Fruit fly (Drosophila melanogaster) whole organism, embryonic: ENCODE data around the gene Vha55.
A peak's percentile ranks its signal among the peaks of the same experiment; 100 is the strongest.

Experiments
- Bteb2 ChIP-seq: fragments of 200-800 bp; sonication (Bioruptor generic); optimal IDR thresholded peaks from 2 replicates; lab custom pipeline; 2016; ENCODE audit warnings: missing biosample characterization, missing genetic modification characterization
- CG10209 ChIP-seq: fragments of 200-800 bp; sonication (Bioruptor generic); optimal IDR thresholded peaks from 3 replicates; lab custom pipeline; 2017; ENCODE audit warnings: missing biosample characterization, mild to moderate bottlenecking, missing genetic modification characterization, missing genetic modification reagents
- CG10462 ChIP-seq: fragments of 200-800 bp; sonication (Bioruptor generic); optimal IDR thresholded peaks from 2 replicates; lab custom pipeline; 2016; ENCODE audit warnings: missing biosample characterization, missing genetic modification characterization
- CG10543 ChIP-seq: fragments of 200-800 bp; sonication (Bioruptor generic); optimal IDR thresholded peaks from 3 replicates; lab custom pipeline; 2017; ENCODE audit warnings: missing biosample characterization, mild to moderate bottlenecking, missing genetic modification characterization, moderate library complexity
- CG10979 ChIP-seq: fragments of 200-800 bp; sonication (Bioruptor generic); optimal IDR thresholded peaks from 2 replicates; lab custom pipeline; 2018; ENCODE audit warnings: missing biosample characterization, mild to moderate bottlenecking, missing genetic modification characterization, moderate library complexity
- CG12769 ChIP-seq: fragments of 200-800 bp; sonication (Bioruptor generic); optimal IDR thresholded peaks from 2 replicates; lab custom pipeline; 2019; ENCODE audit warnings: missing biosample characterization, mild to moderate bottlenecking, missing genetic modification characterization, moderate library complexity
- CG13287 ChIP-seq: fragments of 200-800 bp; sonication (Bioruptor generic); IDR thresholded peaks from 2 replicates; pipeline ENCODE4 v1.3.6; 2022; ENCODE audit warnings: missing biosample characterization, missing genetic modification characterization; ENCODE audit not compliant: partially characterized antibody
- CG17328 ChIP-seq: fragments of 200-800 bp; sonication (Bioruptor generic); IDR thresholded peaks from 2 replicates; pipeline ENCODE4 v1.3.6; 2022; ENCODE audit warnings: missing biosample characterization, missing genetic modification characterization
- CG17829 ChIP-seq: fragments of 200-800 bp; optimal IDR thresholded peaks from 2 replicates; lab custom pipeline; 2019; ENCODE audit warnings: missing biosample characterization, mild to moderate bottlenecking, missing genetic modification characterization, moderate library complexity
- CG18764 ChIP-seq: fragments of 200-800 bp; sonication (Bioruptor generic); optimal IDR thresholded peaks from 3 replicates; lab custom pipeline; 2016; ENCODE audit warnings: missing biosample characterization, missing genetic modification characterization
- CG3726 ChIP-seq: fragments of 200-800 bp; sonication (Bioruptor generic); IDR thresholded peaks from 3 replicates; pipeline ENCODE4, ENCODE4 v1.3.6; 2022; ENCODE audit warnings: missing biosample characterization, missing genetic modification characterization
- CG3838 ChIP-seq: fragments of 200-800 bp; sonication (Bioruptor generic); optimal IDR thresholded peaks from 3 replicates; lab custom pipeline; 2016; ENCODE audit warnings: missing biosample characterization, missing genetic modification characterization
- CG43689 ChIP-seq: fragments of 200-800 bp; sonication (Bioruptor generic); IDR thresholded peaks from 2 replicates; pipeline ENCODE4 v1.3.6; 2022; ENCODE audit warnings: missing biosample characterization, missing genetic modification characterization
- CG4404 ChIP-seq: fragments of 200-800 bp; sonication (Bioruptor generic); IDR thresholded peaks from 2 replicates; pipeline ENCODE4 v1.3.6; 2022; ENCODE audit warnings: missing biosample characterization, missing genetic modification characterization
- CG6683 ChIP-seq: fragments of 200-800 bp; sonication (Bioruptor generic); optimal IDR thresholded peaks from 2 replicates; lab custom pipeline; 2017; ENCODE audit warnings: missing biosample characterization, mild to moderate bottlenecking, missing genetic modification characterization, missing genetic modification reagents
- CG7963 ChIP-seq: fragments of 200-800 bp; sonication (Bioruptor generic); IDR thresholded peaks from 3 replicates; pipeline ENCODE4 v1.3.6; 2022; ENCODE audit warnings: missing biosample characterization, missing genetic modification characterization; ENCODE audit not compliant: partially characterized antibody
- CG8478 ChIP-seq: fragments of >200 bp; optimal IDR thresholded peaks from 2 replicates; lab custom pipeline; 2018
- CG8924 ChIP-seq: fragments of 200-800 bp; optimal IDR thresholded peaks from 3 replicates; lab custom pipeline; 2019; ENCODE audit warnings: missing biosample characterization, mild to moderate bottlenecking, missing genetic modification characterization, moderate library complexity
- Camta ChIP-seq: fragments of 200-800 bp; sonication (Bioruptor generic); optimal IDR thresholded peaks from 2 replicates; lab custom pipeline; 2016; ENCODE audit warnings: missing biosample characterization, missing genetic modification characterization
- Chrac-16 ChIP-seq: fragments of 200-800 bp; sonication (Bioruptor generic); optimal IDR thresholded peaks from 3 replicates; lab custom pipeline; 2016; ENCODE audit warnings: missing biosample characterization, missing genetic modification characterization
- Dip3 ChIP-seq: fragments of 200-800 bp; sonication (Bioruptor generic); optimal IDR thresholded peaks from 3 replicates; lab custom pipeline; 2016; ENCODE audit warnings: missing biosample characterization, missing genetic modification characterization
- Doc3 ChIP-seq: fragments of 200-800 bp; sonication (Bioruptor generic); IDR thresholded peaks from 3 replicates; pipeline ENCODE4 v1.3.6; 2022; ENCODE audit warnings: missing biosample characterization, missing genetic modification characterization; ENCODE audit not compliant: partially characterized antibody
- Eip74EF ChIP-seq, 2 experiments: fragments of 200-800 bp in 1 of 2; fragments of >200 bp in 1 of 2; sonication (Bioruptor generic) in 1 of 2; optimal IDR thresholded peaks; 2 replicates each; lab custom pipeline; 2017 to 2019; ENCODE audit warnings: missing biosample characterization in 2 of 2, missing genetic modification characterization in 2 of 2, mild to moderate bottlenecking in 1 of 2, moderate library complexity in 1 of 2
- Ets97D ChIP-seq: fragments of 200-800 bp; sonication (Bioruptor generic); optimal IDR thresholded peaks from 3 replicates; lab custom pipeline; 2016; ENCODE audit warnings: missing biosample characterization, missing genetic modification characterization
- HLH54F ChIP-seq: fragments of 200-800 bp; sonication (Bioruptor generic); optimal IDR thresholded peaks from 3 replicates; lab custom pipeline; 2016; ENCODE audit warnings: missing biosample characterization, missing genetic modification characterization
- Hsf ChIP-seq: fragments of 200-800 bp; sonication (Bioruptor generic); optimal IDR thresholded peaks from 3 replicates; lab custom pipeline; 2016; ENCODE audit warnings: missing biosample characterization, missing genetic modification characterization
- MBD-R2 ChIP-seq: fragments of 200-800 bp; sonication (Bioruptor generic); IDR thresholded peaks from 2 replicates; pipeline ENCODE4 v1.3.6; 2022; ENCODE audit warnings: missing biosample characterization, missing genetic modification characterization
- Ptx1 ChIP-seq: fragments of 200-800 bp; sonication (Bioruptor generic); IDR thresholded peaks from 2 replicates; pipeline ENCODE4 v1.3.6; 2022; ENCODE audit warnings: missing biosample characterization, missing genetic modification characterization
- bigmax ChIP-seq: fragments of 200-800 bp; sonication (Bioruptor generic); optimal IDR thresholded peaks from 2 replicates; lab custom pipeline; 2018; ENCODE audit warnings: missing biosample characterization, mild to moderate bottlenecking, missing genetic modification characterization
- btn ChIP-seq: fragments of 200-800 bp; sonication (Bioruptor generic); optimal IDR thresholded peaks from 2 replicates; lab custom pipeline; 2016; ENCODE audit warnings: missing biosample characterization, missing genetic modification characterization
- crol ChIP-seq: fragments of 200-800 bp; sonication (Bioruptor generic); IDR thresholded peaks from 2 replicates; pipeline ENCODE4 v1.3.6; 2022; ENCODE audit warnings: missing biosample characterization, missing genetic modification characterization
- emc ChIP-seq: fragments of 200-800 bp; sonication (Bioruptor generic); optimal IDR thresholded peaks from 2 replicates; lab custom pipeline; 2016; ENCODE audit warnings: missing biosample characterization, missing genetic modification characterization
- ems ChIP-seq: fragments of 200-800 bp; sonication (Bioruptor generic); optimal IDR thresholded peaks from 3 replicates; lab custom pipeline; 2016; ENCODE audit warnings: missing biosample characterization, missing genetic modification characterization
- gem ChIP-seq: fragments of 200-800 bp; sonication (Bioruptor generic); optimal IDR thresholded peaks from 2 replicates; lab custom pipeline; 2019; ENCODE audit warnings: missing biosample characterization, mild to moderate bottlenecking, missing genetic modification characterization, moderate library complexity
- lab ChIP-seq: fragments of 200-800 bp; sonication (Bioruptor generic); optimal IDR thresholded peaks from 3 replicates; lab custom pipeline; 2017; ENCODE audit warnings: missing biosample characterization, missing genetic modification characterization, mild to moderate bottlenecking, moderate library complexity, missing genetic modification reagents
- lola ChIP-seq, 3 experiments: fragments of >200 bp in 2 of 3; fragments of 200-800 bp in 1 of 3; sonication (Bioruptor generic) in 1 of 3; optimal IDR thresholded peaks; 2 replicates each; lab custom pipeline; 2017 to 2019; ENCODE audit warnings: missing biosample characterization in 3 of 3, missing genetic modification characterization in 3 of 3, mild to moderate bottlenecking in 1 of 3, moderate library complexity in 1 of 3
- luna ChIP-seq: fragments of 200-800 bp; sonication (Bioruptor generic); optimal IDR thresholded peaks from 2 replicates; lab custom pipeline; 2016; ENCODE audit warnings: missing biosample characterization, missing genetic modification characterization
- nau ChIP-seq: fragments of 200-800 bp; sonication (Bioruptor generic); optimal IDR thresholded peaks from 3 replicates; lab custom pipeline; 2017; ENCODE audit warnings: missing biosample characterization, mild to moderate bottlenecking, missing genetic modification characterization, missing genetic modification reagents
- nmo ChIP-seq: fragments of 200-800 bp; sonication (Bioruptor generic); optimal IDR thresholded peaks from 2 replicates; lab custom pipeline; 2018; ENCODE audit warnings: missing biosample characterization, mild to moderate bottlenecking, missing genetic modification characterization, moderate library complexity
- pfk ChIP-seq: fragments of 200-800 bp; sonication (Bioruptor generic); optimal IDR thresholded peaks from 2 replicates; lab custom pipeline; 2018; ENCODE audit warnings: missing biosample characterization, mild to moderate bottlenecking, missing genetic modification characterization, moderate library complexity
- pzg ChIP-seq: fragments of 200-800 bp; sonication (Bioruptor generic); optimal IDR thresholded peaks from 3 replicates; lab custom pipeline; 2018; ENCODE audit warnings: missing biosample characterization, mild to moderate bottlenecking, missing genetic modification characterization, moderate library complexity
- sc ChIP-seq, 3 experiments: fragments of >200 bp in 2 of 3; fragments of 200-800 bp in 1 of 3; sonication (Bioruptor generic) in 1 of 3; optimal IDR thresholded peaks; 2 replicates in 2 of 3; 3 replicates in 1 of 3; lab custom pipeline; 2017; ENCODE audit warnings: mild to moderate bottlenecking in 1 of 3, missing biosample characterization in 1 of 3, missing genetic modification characterization in 1 of 3, missing genetic modification reagents in 1 of 3
- schlank ChIP-seq: fragments of 200-800 bp; sonication (Bioruptor generic); optimal IDR thresholded peaks from 2 replicates; lab custom pipeline; 2018; ENCODE audit warnings: missing biosample characterization, mild to moderate bottlenecking, missing genetic modification characterization
- sens-2 ChIP-seq: fragments of 200-800 bp; sonication (Bioruptor generic); IDR thresholded peaks from 2 replicates; pipeline ENCODE4 v1.3.6; 2022; ENCODE audit warnings: missing biosample characterization, missing genetic modification characterization
- slou ChIP-seq: fragments of 200-800 bp; sonication (Bioruptor generic); optimal IDR thresholded peaks from 3 replicates; lab custom pipeline; 2016; ENCODE audit warnings: missing biosample characterization, missing genetic modification characterization
- stc ChIP-seq: fragments of 200-800 bp; sonication (Bioruptor generic); IDR thresholded peaks from 2 replicates; pipeline ENCODE4 v1.3.6; 2022; ENCODE audit warnings: missing biosample characterization, missing genetic modification characterization
- tgo ChIP-seq: fragments of 200-800 bp; sonication (Bioruptor generic); IDR thresholded peaks from 3 replicates; pipeline ENCODE4 v1.3.6; 2022; ENCODE audit warnings: missing biosample characterization, missing genetic modification characterization
- trh ChIP-seq: fragments of 200-800 bp; sonication (Bioruptor generic); optimal IDR thresholded peaks from 2 replicates; lab custom pipeline; 2016; ENCODE audit warnings: missing biosample characterization, missing genetic modification characterization
- twi ChIP-seq: fragments of 200-800 bp; optimal IDR thresholded peaks from 2 replicates; lab custom pipeline; 2019; ENCODE audit warnings: missing biosample characterization, mild to moderate bottlenecking, missing genetic modification characterization, moderate library complexity
- wor ChIP-seq: fragments of 200-800 bp; sonication (Bioruptor generic); IDR thresholded peaks from 2 replicates; pipeline ENCODE4 v1.3.6; 2022; ENCODE audit warnings: missing biosample characterization, missing genetic modification characterization
- yki ChIP-seq: fragments of >200 bp; optimal IDR thresholded peaks from 3 replicates; lab custom pipeline; 2018
- zen ChIP-seq: fragments of 200-800 bp; sonication (Bioruptor generic); optimal IDR thresholded peaks from 3 replicates; lab custom pipeline; 2018; ENCODE audit warnings: missing biosample characterization, mild to moderate bottlenecking, missing genetic modification characterization, moderate library complexity

Vha55 gene

DNA sequence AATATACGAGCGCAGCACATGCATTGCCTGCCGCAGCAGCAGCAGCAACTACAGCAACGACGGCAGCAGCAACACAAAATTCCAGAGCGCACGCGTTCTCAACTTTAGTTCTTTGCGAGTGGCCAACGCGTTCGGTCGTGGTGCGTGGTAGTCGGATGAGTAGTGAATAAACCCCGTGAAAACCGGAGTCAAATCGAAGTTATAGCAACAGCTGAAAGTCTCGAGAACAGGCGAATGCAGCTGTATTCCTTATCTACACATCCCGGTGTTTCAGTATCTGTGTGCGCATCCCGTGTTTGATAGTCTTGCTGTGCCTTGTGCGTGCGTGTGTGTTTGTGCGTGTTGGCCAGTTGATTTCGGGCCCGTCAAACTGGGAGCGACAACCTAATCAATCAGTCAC is 20.3 kb upstream of the Vha55 start, which contains the start of gene Dtg (continued):
- no peak for TF ChIP-seq sc (optimal IDR thresholded peaks at IDR 0.05; lab: Kevin White, UChicago)
- no peak for TF ChIP-seq sc (GFP tag; optimal IDR thresholded peaks at IDR 0.05; lab: Kevin White, UChicago)
- no peak for TF ChIP-seq Camta (GFP tag; lab: Kevin White, UChicago)
- TF ChIP-seq lola (GFP tag; optimal IDR thresholded peaks at IDR 0.05; lab: Kevin White, UChicago): no peak
- TF ChIP-seq CG8924 (tag; lab: Kevin White, UChicago): peak; percentile 10
- no peak for TF ChIP-seq MBD-R2 (GFP tag; lab: Robert Waterston, UW)
- no peak for TF ChIP-seq Doc3 (GFP tag; lab: Robert Waterston, UW)
- TF ChIP-seq pzg (GFP tag; lab: Kevin White, UChicago): no peak
- no peak for TF ChIP-seq HLH54F
- TF ChIP-seq yki (lab: Kevin White, UChicago): no peak
- no peak for TF ChIP-seq CG6683 (GFP tag; lab: Kevin White, UChicago)
- no peak for TF ChIP-seq CG18764 (GFP tag; lab: Kevin White, UChicago)
- TF ChIP-seq Dip3: no peak
- peak; percentile 46 for TF ChIP-seq zen (tag; lab: Kevin White, UChicago)
- no peak for TF ChIP-seq CG3838 (GFP tag; lab: Kevin White, UChicago)
- no peak for TF ChIP-seq pfk
- no peak for TF ChIP-seq slou (GFP tag; lab: Kevin White, UChicago)
- TF ChIP-seq wor (GFP tag; lab: Robert Waterston, UW): no peak
- TF ChIP-seq tgo: no peak
- TF ChIP-seq Ets97D (GFP tag; lab: Kevin White, UChicago): no peak
- TF ChIP-seq CG17328: no peak
- TF ChIP-seq Eip74EF (GFP tag; optimal IDR thresholded peaks at IDR 0.05; lab: Kevin White, UChicago): no peak
- TF ChIP-seq nmo: no peak
- TF ChIP-seq CG10979 (tag; lab: Kevin White, UChicago): no peak
- TF ChIP-seq CG13287 (GFP tag; lab: Robert Waterston, UW): no peak
- TF ChIP-seq CG17829: peak; percentile 42
- no peak for TF ChIP-seq CG8478 (lab: Kevin White, UChicago)
- no peak for TF ChIP-seq btn
- no peak for TF ChIP-seq CG10462 (GFP tag; lab: Kevin White, UChicago)
- TF ChIP-seq CG43689 (GFP tag; lab: Robert Waterston, UW): no peak
- TF ChIP-seq Ptx1 (GFP tag; lab: Robert Waterston, UW): no peak
- TF ChIP-seq twi (tag; lab: Kevin White, UChicago): peak; percentile 70
- TF ChIP-seq emc (GFP tag; lab: Kevin White, UChicago): no peak
- TF ChIP-seq CG7963 (GFP tag; lab: Robert Waterston, UW): no peak
- no peak for TF ChIP-seq trh (GFP tag; lab: Kevin White, UChicago)
- no peak for TF ChIP-seq CG3726 (GFP tag; lab: Robert Waterston, UW)
- no peak for TF ChIP-seq CG12769 (tag; lab: Kevin White, UChicago)
- no peak for TF ChIP-seq lab
- TF ChIP-seq stc (GFP tag; lab: Robert Waterston, UW): no peak
- TF ChIP-seq gem: no peak
- no peak for TF ChIP-seq sens-2 (GFP tag; lab: Robert Waterston, UW)
- no peak for TF ChIP-seq Bteb2 (GFP tag; lab: Kevin White, UChicago)
- TF ChIP-seq CG4404: no peak
- TF ChIP-seq luna (GFP tag; lab: Kevin White, UChicago): no peak
- TF ChIP-seq CG10543 (GFP tag; lab: Kevin White, UChicago): no peak
- TF ChIP-seq ems (GFP tag; lab: Kevin White, UChicago): no peak
- TF ChIP-seq bigmax (GFP tag; lab: Kevin White, UChicago): no peak
- TF ChIP-seq CG10209 (GFP tag; lab: Kevin White, UChicago): no peak
- no peak for TF ChIP-seq crol (GFP tag; lab: Robert Waterston, UW)
- TF ChIP-seq Hsf (GFP tag; lab: Kevin White, UChicago): no peak
- TF ChIP-seq Chrac-16 (GFP tag; lab: Kevin White, UChicago): no peak
- no peak for TF ChIP-seq schlank (tag; lab: Kevin White, UChicago)
- no peak for TF ChIP-seq nau
